Fruit fly (Drosophila melanogaster) whole organism, embryonic: ENCODE results near the gene CG8379.

Experiments used
- CG10462 ChIP-seq: fragments of 200-800 bp; sonication (Bioruptor generic); optimal IDR thresholded peaks from 2 replicates; lab custom pipeline; 2016; ENCODE audit warnings: missing biosample characterization, missing genetic modification characterization
- CG10543 ChIP-seq: fragments of 200-800 bp; sonication (Bioruptor generic); optimal IDR thresholded peaks from 3 replicates; lab custom pipeline; 2017; ENCODE audit warnings: missing biosample characterization, mild to moderate bottlenecking, missing genetic modification characterization, moderate library complexity
- CG13123 ChIP-seq: fragments of 200-800 bp; sonication (Bioruptor generic); optimal IDR thresholded peaks from 2 replicates; lab custom pipeline; 2016; ENCODE audit warnings: missing biosample characterization, missing genetic modification characterization
- CG13287 ChIP-seq: fragments of 200-800 bp; sonication (Bioruptor generic); IDR thresholded peaks from 2 replicates; pipeline ENCODE4 v1.3.6; 2022; ENCODE audit warnings: missing biosample characterization, missing genetic modification characterization; ENCODE audit not compliant: partially characterized antibody
- CG14050 ChIP-seq: fragments of 200-800 bp; sonication (Bioruptor generic); IDR thresholded peaks from 3 replicates; pipeline ENCODE4 v1.3.6; 2022; ENCODE audit warnings: missing biosample characterization, missing genetic modification characterization
- CG14441 ChIP-seq: fragments of 200-800 bp; sonication (Bioruptor generic); IDR thresholded peaks from 2 replicates; pipeline ENCODE4 v1.3.6; 2022; ENCODE audit warnings: missing biosample characterization, missing genetic modification characterization
- CG15269 ChIP-seq: fragments of 200-800 bp; sonication (Bioruptor generic); optimal IDR thresholded peaks from 2 replicates; lab custom pipeline; 2018; ENCODE audit warnings: missing biosample characterization, mild to moderate bottlenecking, missing genetic modification characterization, moderate library complexity
- CG31365 ChIP-seq: fragments of 200-800 bp; sonication (Bioruptor generic); optimal IDR thresholded peaks from 2 replicates; lab custom pipeline; 2018; ENCODE audit warnings: missing biosample characterization, mild to moderate bottlenecking, missing genetic modification characterization
- CG4328 ChIP-seq: fragments of 200-800 bp; sonication (Bioruptor generic); optimal IDR thresholded peaks from 3 replicates; lab custom pipeline; 2017; ENCODE audit warnings: missing biosample characterization, missing genetic modification reagents, missing genetic modification characterization
- CG5953 ChIP-seq: fragments of 200-800 bp; sonication (Bioruptor generic); IDR thresholded peaks from 2 replicates; pipeline ENCODE4 v1.3.6; 2022; ENCODE audit warnings: missing biosample characterization, missing genetic modification characterization
- CG8478 ChIP-seq: fragments of >200 bp; optimal IDR thresholded peaks from 2 replicates; lab custom pipeline; 2018
- CkIIα-i1 ChIP-seq: fragments of 200-800 bp; sonication (Bioruptor generic); IDR thresholded peaks from 2 replicates; pipeline ENCODE4 v1.3.6; 2022; ENCODE audit warnings: missing biosample characterization, missing genetic modification characterization
- Dll ChIP-seq: fragments of 200-800 bp; sonication (Bioruptor generic); IDR thresholded peaks from 4 replicates; pipeline ENCODE4 v1.3.6; 2022; ENCODE audit warnings: missing biosample characterization, missing genetic modification characterization; ENCODE audit not compliant: partially characterized antibody
- Dp ChIP-seq: fragments of 200-800 bp; sonication (Bioruptor generic); optimal IDR thresholded peaks from 2 replicates; lab custom pipeline; 2018; ENCODE audit warnings: missing biosample characterization, mild to moderate bottlenecking, missing genetic modification characterization, moderate library complexity
- Fer2 ChIP-seq: fragments of 200-800 bp; sonication (Bioruptor generic); optimal IDR thresholded peaks from 2 replicates; lab custom pipeline; 2018; ENCODE audit warnings: missing biosample characterization, mild to moderate bottlenecking, missing genetic modification characterization, moderate library complexity
- Fer3 ChIP-seq: fragments of 200-800 bp; sonication (Bioruptor generic); optimal IDR thresholded peaks from 2 replicates; lab custom pipeline; 2018; ENCODE audit warnings: missing biosample characterization, mild to moderate bottlenecking, missing genetic modification characterization, moderate library complexity
- Gug ChIP-seq: fragments of 200-800 bp; sonication (Bioruptor generic); IDR thresholded peaks from 4 replicates; pipeline ENCODE4 v1.3.6; 2022; ENCODE audit warnings: missing biosample characterization, missing genetic modification characterization
- HmgD ChIP-seq: fragments of 200-800 bp; sonication (Bioruptor generic); optimal IDR thresholded peaks from 3 replicates; lab custom pipeline; 2016; ENCODE audit warnings: missing biosample characterization, missing genetic modification characterization
- Hr3 ChIP-seq: fragments of 200-800 bp; sonication (Bioruptor generic); optimal IDR thresholded peaks from 3 replicates; lab custom pipeline; 2016; ENCODE audit warnings: missing biosample characterization, missing genetic modification characterization
- Hr51 ChIP-seq, 2 experiments: fragments of 200-800 bp; sonication (Bioruptor generic); optimal IDR thresholded peaks; 2 replicates in 1 of 2; 3 replicates in 1 of 2; lab custom pipeline; 2016 to 2018; ENCODE audit warnings: missing biosample characterization in 2 of 2, missing genetic modification characterization in 2 of 2, mild to moderate bottlenecking in 1 of 2, moderate library complexity in 1 of 2
- Meics ChIP-seq: fragments of 200-800 bp; sonication (Bioruptor generic); optimal IDR thresholded peaks from 2 replicates; lab custom pipeline; 2017; ENCODE audit warnings: missing biosample characterization, mild to moderate bottlenecking, missing genetic modification characterization
- Mes4 ChIP-seq: fragments of 200-800 bp; sonication (Bioruptor generic); optimal IDR thresholded peaks from 2 replicates; lab custom pipeline; 2016; ENCODE audit warnings: missing biosample characterization, missing genetic modification characterization
- NK7.1 ChIP-seq: fragments of 200-800 bp; sonication (Bioruptor generic); optimal IDR thresholded peaks from 3 replicates; lab custom pipeline; 2016; ENCODE audit warnings: missing biosample characterization, missing genetic modification characterization
- NfI ChIP-seq: fragments of 200-800 bp; sonication (Bioruptor generic); optimal IDR thresholded peaks from 3 replicates; lab custom pipeline; 2018; ENCODE audit warnings: missing biosample characterization, mild to moderate bottlenecking, missing genetic modification characterization, moderate library complexity
- Opbp ChIP-seq: fragments of 200-800 bp; sonication (Bioruptor generic); IDR thresholded peaks from 3 replicates; pipeline ENCODE4 v1.3.6; 2022; ENCODE audit warnings: missing biosample characterization, missing genetic modification characterization; ENCODE audit not compliant: partially characterized antibody
- PHDP ChIP-seq: fragments of 200-800 bp; sonication (Bioruptor generic); optimal IDR thresholded peaks from 3 replicates; lab custom pipeline; 2018; ENCODE audit warnings: missing biosample characterization, mild to moderate bottlenecking, missing genetic modification characterization, moderate library complexity
- Sry-δ ChIP-seq: fragments of 200-800 bp; sonication (Bioruptor generic); optimal IDR thresholded peaks from 2 replicates; lab custom pipeline; 2016; ENCODE audit warnings: missing biosample characterization, missing genetic modification characterization
- aop ChIP-seq: fragments of 200-800 bp; sonication (Bioruptor generic); IDR thresholded peaks from 2 replicates; pipeline ENCODE4 v1.3.6; 2022; ENCODE audit warnings: missing biosample characterization, missing genetic modification characterization
- az2 ChIP-seq: fragments of 200-800 bp; sonication (Bioruptor generic); optimal IDR thresholded peaks from 3 replicates; lab custom pipeline; 2016; ENCODE audit warnings: missing biosample characterization, missing genetic modification characterization
- cas ChIP-seq: fragments of 200-800 bp; sonication (Bioruptor generic); IDR thresholded peaks from 2 replicates; pipeline ENCODE4 v1.3.6; 2022; ENCODE audit warnings: missing biosample characterization, missing genetic modification characterization
- chinmo ChIP-seq: fragments of 200-800 bp; sonication (Bioruptor generic); IDR thresholded peaks from 4 replicates; pipeline ENCODE4 v1.3.6; 2022; ENCODE audit warnings: missing biosample characterization, missing genetic modification characterization; ENCODE audit not compliant: partially characterized antibody
- en ChIP-seq: fragments of 200-800 bp; sonication (Bioruptor generic); optimal IDR thresholded peaks from 2 replicates; lab custom pipeline; 2016; ENCODE audit warnings: missing biosample characterization, missing genetic modification characterization
- exex ChIP-seq: fragments of 200-800 bp; sonication (Bioruptor generic); optimal IDR thresholded peaks from 4 replicates; lab custom pipeline; 2018; ENCODE audit warnings: missing biosample characterization, mild to moderate bottlenecking, missing genetic modification characterization, moderate library complexity
- fd3F ChIP-seq: fragments of 200-800 bp; sonication (Bioruptor generic); optimal IDR thresholded peaks from 2 replicates; lab custom pipeline; 2018; ENCODE audit warnings: missing biosample characterization, mild to moderate bottlenecking, missing genetic modification characterization, moderate library complexity
- hkb ChIP-seq, 2 experiments: fragments of 200-800 bp in 1 of 2; fragments of >200 bp in 1 of 2; sonication (Bioruptor generic) in 1 of 2; IDR thresholded peaks in 1 of 2; optimal IDR thresholded peaks in 1 of 2; 2 replicates each; pipeline versions ENCODE4 v1.3.6 to Lab custom; 2017 to 2022; ENCODE audit warnings: missing biosample characterization in 1 of 2, missing genetic modification characterization in 1 of 2
- ken ChIP-seq: fragments of 200-800 bp; sonication (Bioruptor generic); IDR thresholded peaks from 3 replicates; pipeline ENCODE4 v1.3.6; 2022; ENCODE audit warnings: missing biosample characterization, missing genetic modification characterization
- nerfin-1 ChIP-seq: fragments of 200-800 bp; sonication (Bioruptor generic); optimal IDR thresholded peaks from 3 replicates; lab custom pipeline; 2019; ENCODE audit warnings: missing biosample characterization, mild to moderate bottlenecking, missing genetic modification characterization, moderate library complexity
- nmo ChIP-seq: fragments of 200-800 bp; sonication (Bioruptor generic); optimal IDR thresholded peaks from 2 replicates; lab custom pipeline; 2018; ENCODE audit warnings: missing biosample characterization, mild to moderate bottlenecking, missing genetic modification characterization, moderate library complexity
- nom ChIP-seq: fragments of 200-800 bp; sonication (Bioruptor generic); optimal IDR thresholded peaks from 2 replicates; lab custom pipeline; 2017; ENCODE audit warnings: missing biosample characterization, missing genetic modification characterization, mild to moderate bottlenecking, moderate library complexity, missing genetic modification reagents
- onecut ChIP-seq: fragments of 200-800 bp; sonication (Bioruptor generic); IDR thresholded peaks from 2 replicates; pipeline ENCODE4 v1.3.6; 2022; ENCODE audit warnings: missing biosample characterization, missing genetic modification characterization
- peb ChIP-seq: fragments of 200-800 bp; sonication (Bioruptor generic); IDR thresholded peaks from 2 replicates; pipeline ENCODE4 v1.3.6; 2022; ENCODE audit warnings: missing biosample characterization, missing genetic modification characterization
- pfk ChIP-seq: fragments of 200-800 bp; sonication (Bioruptor generic); optimal IDR thresholded peaks from 2 replicates; lab custom pipeline; 2018; ENCODE audit warnings: missing biosample characterization, mild to moderate bottlenecking, missing genetic modification characterization, moderate library complexity
- run ChIP-seq: fragments of 200-800 bp; sonication (Bioruptor generic); optimal IDR thresholded peaks from 3 replicates; lab custom pipeline; 2018; ENCODE audit warnings: missing biosample characterization, mild to moderate bottlenecking, missing genetic modification characterization
- tio ChIP-seq: fragments of 200-800 bp; sonication (Bioruptor generic); optimal IDR thresholded peaks from 2 replicates; lab custom pipeline; 2017; ENCODE audit warnings: missing biosample characterization, missing genetic modification characterization, inconsistent platforms
- tna ChIP-seq: fragments of 200-800 bp; sonication (Bioruptor generic); IDR thresholded peaks from 2 replicates; pipeline ENCODE4 v1.3.6; 2022; ENCODE audit warnings: missing biosample characterization, missing genetic modification characterization; ENCODE audit not compliant: partially characterized antibody
- toy ChIP-seq: fragments of 200-800 bp; sonication (Bioruptor generic); IDR thresholded peaks from 2 replicates; pipeline ENCODE4 v1.3.6; 2022; ENCODE audit warnings: missing biosample characterization, missing genetic modification characterization
- ttk ChIP-seq: fragments of 200-800 bp; sonication (Bioruptor generic); IDR thresholded peaks from 2 replicates; pipeline ENCODE4 v2.1.2; 2022; ENCODE audit warnings: missing biosample characterization, missing genetic modification characterization
- vvl ChIP-seq: fragments of 200-800 bp; sonication (Bioruptor generic); IDR thresholded peaks from 2 replicates; pipeline ENCODE4 v1.3.6; 2022; ENCODE audit warnings: missing biosample characterization, missing genetic modification characterization
- wek ChIP-seq: fragments of 200-800 bp; sonication (Bioruptor generic); optimal IDR thresholded peaks from 3 replicates; lab custom pipeline; 2018; ENCODE audit warnings: missing biosample characterization, mild to moderate bottlenecking, missing genetic modification characterization, moderate library complexity
- zen2 ChIP-seq: fragments of 200-800 bp; sonication (Bioruptor generic); IDR thresholded peaks from 3 replicates; pipeline ENCODE4 v1.3.6; 2022; ENCODE audit warnings: missing biosample characterization, missing genetic modification characterization; ENCODE audit not compliant: partially characterized antibody

The CG8379 gene

dm6 chr3R:8784788-8785187, 39.4 kb upstream of the CG8379 start (continued):
- TF ChIP-seq PHDP (tag; lab: Kevin White, UChicago) = no peak
- no peak for TF ChIP-seq Hr51 (GFP tag; optimal IDR thresholded peaks at IDR 0.05; lab: Kevin White, UChicago)
- no peak for TF ChIP-seq aop (GFP tag; lab: Robert Waterston, UW)
- TF ChIP-seq cas (GFP tag; lab: Robert Waterston, UW) = peak; percentile 29; the same call in 1 of the 2 replicates
- TF ChIP-seq Dp (GFP tag; lab: Kevin White, UChicago) = no peak
- peak; percentile 44; the same call in 1 of the 3 replicates for TF ChIP-seq CG14050 (GFP tag; lab: Robert Waterston, UW)
- no peak for TF ChIP-seq CG5953 (GFP tag; lab: Robert Waterston, UW)
- no peak for TF ChIP-seq Dll (GFP tag; lab: Robert Waterston, UW)
- no peak for TF ChIP-seq run
- TF ChIP-seq ttk = peak; percentile 27; the same call in 1 of the 2 replicates
- TF ChIP-seq CG4328 (GFP tag; lab: Kevin White, UChicago) = no peak
- TF ChIP-seq chinmo = no peak
- TF ChIP-seq CG10462 = no peak
- TF ChIP-seq zen2 = no peak
- no peak for TF ChIP-seq tna (GFP tag; lab: Robert Waterston, UW)
- TF ChIP-seq Fer3 (tag; lab: Kevin White, UChicago) = no peak
- TF ChIP-seq az2 = no peak
- TF ChIP-seq CG8478 = no peak
- TF ChIP-seq exex (tag; lab: Kevin White, UChicago) = no peak
- TF ChIP-seq en = no peak
- no peak for TF ChIP-seq nom (GFP tag; lab: Kevin White, UChicago)
- TF ChIP-seq nerfin-1 (tag; lab: Kevin White, UChicago) = no peak
- peak; percentile 80 for TF ChIP-seq vvl (GFP tag; lab: Robert Waterston, UW)
- no peak for TF ChIP-seq onecut
- no peak for TF ChIP-seq CG10543 (GFP tag; lab: Kevin White, UChicago)
- TF ChIP-seq tio (GFP tag; lab: Kevin White, UChicago) = peak; percentile 29
- 0 out of 4 replicates have a peak, but pooled peaks have one; percentile 2 for TF ChIP-seq Gug (GFP tag; lab: Robert Waterston, UW)
- no peak for TF ChIP-seq CG15269 (tag; lab: Kevin White, UChicago)
- no peak for TF ChIP-seq Opbp (GFP tag; lab: Robert Waterston, UW)
- TF ChIP-seq nmo (GFP tag; lab: Kevin White, UChicago) = peak; percentile 22
- peak; percentile 22 for TF ChIP-seq NfI
- no peak for TF ChIP-seq NK7.1 (GFP tag; lab: Kevin White, UChicago)
- no peak for TF ChIP-seq CG13287 (GFP tag; lab: Robert Waterston, UW)
- no peak for TF ChIP-seq pfk
- TF ChIP-seq Hr3 (GFP tag; lab: Kevin White, UChicago) = peak; percentile 5
- TF ChIP-seq Mes4 (GFP tag; lab: Kevin White, UChicago) = no peak
- TF ChIP-seq toy (GFP tag; lab: Robert Waterston, UW) = no peak
- no peak for TF ChIP-seq peb (GFP tag; lab: Robert Waterston, UW)
- no peak for TF ChIP-seq CG31365
- peak; percentile 27; the same call in 1 of the 3 replicates for TF ChIP-seq ken (GFP tag; lab: Robert Waterston, UW)
- TF ChIP-seq Sry-δ (GFP tag; lab: Kevin White, UChicago) = no peak
- no peak for TF ChIP-seq CG13123 (GFP tag; lab: Kevin White, UChicago)
- TF ChIP-seq fd3F (GFP tag; lab: Kevin White, UChicago) = no peak
- TF ChIP-seq hkb (optimal IDR thresholded peaks at IDR 0.05; lab: Kevin White, UChicago) = no peak
- peak; percentile 48; the same call in 1 of the 2 replicates for TF ChIP-seq hkb (GFP tag; IDR thresholded peaks at IDR 0.05; lab: Robert Waterston, UW)
- TF ChIP-seq Fer2 = no peak
- no peak for TF ChIP-seq CkIIα-i1 (GFP tag; lab: Robert Waterston, UW)
- TF ChIP-seq HmgD (GFP tag; lab: Kevin White, UChicago) = no peak
- peak; percentile 68 for TF ChIP-seq CG14441
- no peak for TF ChIP-seq wek (GFP tag; lab: Kevin White, UChicago)
- TF ChIP-seq Meics (GFP tag; lab: Kevin White, UChicago) = no peak
